Worm (Caenorhabditis elegans) whole organism, L3 larva: ENCODE measurements around the gene F31E8.5.

Experiments
- ZK546.5 ChIP-seq: sonication (generic microtip); optimal IDR thresholded peaks from 2 replicates; lab custom pipeline; 2017; ENCODE audit warnings: missing biosample characterization, missing genetic modification characterization
- aly-2 ChIP-seq: fragments of 150-350 bp; optimal IDR thresholded peaks from 2 replicates; lab custom pipeline; 2014; ENCODE audit warnings: missing biosample characterization, missing genetic modification characterization
- ama-1 ChIP-seq: fragments of 150-350 bp; optimal IDR thresholded peaks from 2 replicates; lab custom pipeline; 2018
- ceh-28 ChIP-seq: fragments of 150-350 bp; optimal IDR thresholded peaks from 2 replicates; lab custom pipeline; 2014; ENCODE audit warnings: missing biosample characterization, missing genetic modification reagents, missing genetic modification characterization
- ceh-82 ChIP-seq: fragments of 150-350 bp; optimal IDR thresholded peaks from 2 replicates; lab custom pipeline; 2014; ENCODE audit warnings: missing biosample characterization, missing genetic modification characterization
- ceh-9 ChIP-seq: sonication (generic microtip); optimal IDR thresholded peaks from 2 replicates; lab custom pipeline; 2018; ENCODE audit warnings: missing biosample characterization, missing genetic modification characterization
- daf-12 ChIP-seq: fragments of 150-350 bp; optimal IDR thresholded peaks from 2 replicates; lab custom pipeline; 2014; ENCODE audit warnings: missing biosample characterization, missing genetic modification reagents, missing genetic modification characterization
- egl-27 ChIP-seq: sonication (generic microtip); optimal IDR thresholded peaks from 4 replicates; lab custom pipeline; 2017; ENCODE audit warnings: missing biosample characterization, missing genetic modification reagents, missing genetic modification characterization
- egl-5 ChIP-seq: fragments of 150-350 bp; optimal IDR thresholded peaks from 2 replicates; lab custom pipeline; 2017; ENCODE audit warnings: missing biosample characterization, missing genetic modification reagents, missing genetic modification characterization, inconsistent platforms
- elt-1 ChIP-seq: fragments of 150-350 bp; optimal IDR thresholded peaks from 2 replicates; lab custom pipeline; 2014; ENCODE audit warnings: missing biosample characterization, missing genetic modification characterization
- elt-2 ChIP-seq: sonication (generic microtip); optimal IDR thresholded peaks from 2 replicates; lab custom pipeline; 2016; ENCODE audit warnings: missing genetic modification reagents, mild to moderate bottlenecking, missing genetic modification characterization, missing compliant biosample characterization
- elt-3 ChIP-seq, 3 experiments: fragments of 150-350 bp in 1 of 3; sonication (generic microtip) in 2 of 3; optimal IDR thresholded peaks; 2 replicates in 2 of 3; 4 replicates in 1 of 3; lab custom pipeline; 2014 to 2017; ENCODE audit warnings: missing biosample characterization in 3 of 3, missing genetic modification characterization in 3 of 3
- eor-1 ChIP-seq, 2 experiments: fragments of 150-350 bp; optimal IDR thresholded peaks; 2 replicates each; lab custom pipeline; 2014 to 2018; ENCODE audit warnings: missing biosample characterization in 2 of 2, missing genetic modification characterization in 2 of 2
- fkh-10 ChIP-seq: sonication (generic microtip); optimal IDR thresholded peaks from 2 replicates; lab custom pipeline; 2017; ENCODE audit warnings: missing biosample characterization, missing genetic modification reagents, missing genetic modification characterization
- fkh-2 ChIP-seq: fragments of 150-350 bp; optimal IDR thresholded peaks from 2 replicates; lab custom pipeline; 2014; ENCODE audit warnings: missing biosample characterization, missing genetic modification reagents, missing genetic modification characterization
- fos-1 ChIP-seq: fragments of 150-350 bp; optimal IDR thresholded peaks from 2 replicates; lab custom pipeline; 2014; ENCODE audit warnings: missing biosample characterization, missing genetic modification characterization
- hmg-11 ChIP-seq: sonication (generic microtip); optimal IDR thresholded peaks from 2 replicates; lab custom pipeline; 2016; ENCODE audit warnings: missing genetic modification characterization, missing compliant biosample characterization
- jun-1 ChIP-seq: fragments of 150-350 bp; optimal IDR thresholded peaks from 2 replicates; lab custom pipeline; 2014; ENCODE audit warnings: missing biosample characterization, missing genetic modification reagents, missing genetic modification characterization
- lin-15B ChIP-seq: fragments of 150-350 bp; optimal IDR thresholded peaks from 2 replicates; lab custom pipeline; 2014; ENCODE audit warnings: missing biosample characterization, missing genetic modification characterization
- lin-39 ChIP-seq: fragments of 150-350 bp; optimal IDR thresholded peaks from 2 replicates; lab custom pipeline; 2018; ENCODE audit warnings: missing biosample characterization, missing genetic modification reagents, missing genetic modification characterization
- lsy-12 ChIP-seq: sonication (generic microtip); optimal IDR thresholded peaks from 2 replicates; lab custom pipeline; 2016; ENCODE audit warnings: mild to moderate bottlenecking, missing genetic modification characterization, missing compliant biosample characterization
- mdl-1 ChIP-seq: fragments of 150-350 bp; optimal IDR thresholded peaks from 2 replicates; lab custom pipeline; 2014; ENCODE audit warnings: missing biosample characterization, missing genetic modification characterization
- mml-1 ChIP-seq: fragments of 150-350 bp; sonication (generic microtip); optimal IDR thresholded peaks from 3 replicates; lab custom pipeline; 2014; ENCODE audit warnings: missing biosample characterization, missing genetic modification characterization
- nfya-1 ChIP-seq: sonication (generic microtip); optimal IDR thresholded peaks from 2 replicates; lab custom pipeline; 2017; ENCODE audit warnings: missing genetic modification characterization, mild to moderate bottlenecking, missing compliant biosample characterization, antibody characterized with exemption, moderate library complexity; ENCODE audit not compliant: insufficient read depth
- nhr-11 ChIP-seq: fragments of 150-350 bp; optimal IDR thresholded peaks from 2 replicates; lab custom pipeline; 2014; ENCODE audit warnings: missing biosample characterization, missing genetic modification characterization
- nhr-12 ChIP-seq: fragments of 150-350 bp; optimal IDR thresholded peaks from 2 replicates; lab custom pipeline; 2014; ENCODE audit warnings: missing biosample characterization, missing genetic modification characterization
- nhr-23 ChIP-seq: fragments of 150-350 bp; optimal IDR thresholded peaks from 2 replicates; lab custom pipeline; 2014; ENCODE audit warnings: missing biosample characterization, missing genetic modification reagents, missing genetic modification characterization
- nhr-237 ChIP-seq: fragments of 150-350 bp; optimal IDR thresholded peaks from 2 replicates; lab custom pipeline; 2014; ENCODE audit warnings: missing biosample characterization, missing genetic modification characterization
- nhr-25 ChIP-seq: sonication (generic microtip); optimal IDR thresholded peaks from 2 replicates; lab custom pipeline; 2017; ENCODE audit warnings: missing biosample characterization, missing genetic modification characterization
- nhr-28 ChIP-seq: fragments of 150-350 bp; optimal IDR thresholded peaks from 2 replicates; lab custom pipeline; 2014; ENCODE audit warnings: missing biosample characterization, missing genetic modification characterization
- nhr-43 ChIP-seq: sonication (generic microtip); optimal IDR thresholded peaks from 2 replicates; lab custom pipeline; 2016; ENCODE audit warnings: mild to moderate bottlenecking, missing genetic modification characterization, missing compliant biosample characterization; ENCODE audit not compliant: poor library complexity, severe bottlenecking
- nhr-76 ChIP-seq: fragments of 150-350 bp; sonication (generic microtip); optimal IDR thresholded peaks from 5 replicates; lab custom pipeline; 2014; ENCODE audit warnings: missing biosample characterization, missing genetic modification characterization
- nhr-77 ChIP-seq: fragments of 150-350 bp; optimal IDR thresholded peaks from 2 replicates; lab custom pipeline; 2014; ENCODE audit warnings: missing biosample characterization, missing genetic modification characterization
- pha-4 ChIP-seq: fragments of 150-350 bp; optimal IDR thresholded peaks from 2 replicates; lab custom pipeline; 2014; ENCODE audit warnings: missing biosample characterization, missing genetic modification reagents, missing genetic modification characterization
- pqm-1 ChIP-seq: fragments of 150-350 bp; optimal IDR thresholded peaks from 2 replicates; lab custom pipeline; 2017; ENCODE audit warnings: missing biosample characterization, missing genetic modification characterization, inconsistent platforms
- sea-2 ChIP-seq: fragments of 150-350 bp; sonication (generic microtip); optimal IDR thresholded peaks from 4 replicates; lab custom pipeline; 2014; ENCODE audit warnings: missing biosample characterization, missing genetic modification reagents, missing genetic modification characterization
- skn-1 ChIP-seq: fragments of 150-350 bp; optimal IDR thresholded peaks from 2 replicates; lab custom pipeline; 2014; ENCODE audit warnings: missing biosample characterization, missing genetic modification characterization
- snpc-4 ChIP-seq: fragments of 150-350 bp; optimal IDR thresholded peaks from 2 replicates; lab custom pipeline; 2014; ENCODE audit warnings: missing biosample characterization, missing genetic modification characterization
- tbx-2 ChIP-seq: sonication (generic microtip); optimal IDR thresholded peaks from 2 replicates; lab custom pipeline; 2016; ENCODE audit warnings: mild to moderate bottlenecking, missing genetic modification characterization, missing compliant biosample characterization
- unc-39 ChIP-seq: sonication (generic microtip); optimal IDR thresholded peaks from 4 replicates; lab custom pipeline; 2017; ENCODE audit warnings: missing biosample characterization, missing genetic modification characterization
- unc-62 ChIP-seq: fragments of 150-350 bp; sonication (generic microtip); optimal IDR thresholded peaks from 4 replicates; lab custom pipeline; 2014; ENCODE audit warnings: missing biosample characterization, missing genetic modification reagents, missing genetic modification characterization
- zag-1 ChIP-seq: fragments of 150-350 bp; optimal IDR thresholded peaks from 2 replicates; lab custom pipeline; 2014; ENCODE audit warnings: missing biosample characterization, missing genetic modification characterization
- ztf-11 ChIP-seq: fragments of 150-350 bp; optimal IDR thresholded peaks from 2 replicates; lab custom pipeline; 2014; ENCODE audit warnings: missing biosample characterization, missing genetic modification characterization
- ztf-4 ChIP-seq: fragments of 150-350 bp; optimal IDR thresholded peaks from 2 replicates; lab custom pipeline; 2014; ENCODE audit warnings: missing biosample characterization, missing genetic modification characterization

F31E8.5 gene

DNA sequence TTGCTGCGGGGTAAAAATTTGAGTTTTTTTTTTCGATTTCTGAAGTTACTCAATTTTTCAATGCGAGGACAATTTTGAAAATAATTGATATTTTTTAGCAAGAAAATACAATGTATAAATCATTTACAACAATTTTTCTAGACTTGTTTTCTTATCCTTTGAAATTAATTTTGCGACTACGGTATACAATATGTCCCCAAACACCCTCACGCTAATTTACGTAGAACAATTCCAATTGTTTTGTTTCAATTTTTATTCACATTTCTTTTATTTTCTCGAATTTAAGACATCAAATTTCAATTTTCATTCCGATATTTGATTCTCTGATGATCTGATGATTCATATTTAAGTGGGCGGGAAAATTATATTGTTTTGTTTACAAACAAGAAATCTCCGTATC is 25.1 kb downstream of the F31E8.5 start:
- TF ChIP-seq fkh-2 (tag; lab: Kevin White, UChicago) = no peak
- no peak for TF ChIP-seq ceh-28 (tag; lab: Kevin White, UChicago)
- TF ChIP-seq nfya-1 (tag; lab: Kevin White, UChicago) = no peak
- no peak for TF ChIP-seq skn-1
- no peak for TF ChIP-seq nhr-28 (tag; lab: Kevin White, UChicago)
- TF ChIP-seq ZK546.5 (tag; lab: Kevin White, UChicago) = no peak
- no peak for TF ChIP-seq nhr-77
- TF ChIP-seq jun-1 (tag; lab: Kevin White, UChicago) = no peak
- no peak for TF ChIP-seq fos-1 (tag; lab: Kevin White, UChicago)
- no peak for TF ChIP-seq elt-3 (tag; optimal IDR thresholded peaks at IDR 0.05; lab: Kevin White, UChicago)
- no peak for TF ChIP-seq lin-15B (tag; lab: Kevin White, UChicago)

DNA sequence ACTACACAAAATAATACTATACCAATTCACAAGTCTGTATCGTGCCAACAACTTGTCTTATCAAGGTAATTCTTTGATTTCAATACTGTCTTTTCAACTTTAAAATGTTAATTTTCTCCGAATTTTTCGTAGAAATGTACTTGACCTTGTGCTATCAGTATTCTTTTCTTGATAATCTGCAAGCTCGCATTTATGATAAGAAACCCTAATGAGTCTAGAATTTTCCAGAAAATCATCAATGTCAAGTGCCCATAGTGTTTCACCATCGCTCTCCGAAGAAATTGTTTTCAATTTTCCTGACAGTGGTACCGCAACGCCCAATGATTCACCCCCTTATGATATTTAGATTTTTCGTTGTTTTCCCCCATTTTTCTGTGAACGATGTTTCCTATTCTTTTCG is 25.8 kb downstream of the F31E8.5 start:
- peak; percentile 30 for TF ChIP-seq pqm-1 (tag; lab: Kevin White, UChicago)
- peak; percentile 66 for TF ChIP-seq elt-2 (tag; lab: Kevin White, UChicago)
- no peak for TF ChIP-seq elt-1 (tag; lab: Kevin White, UChicago)
- TF ChIP-seq fkh-10 (GFP tag; lab: Kevin White, UChicago) = no peak
- TF ChIP-seq lin-39 (tag; lab: Kevin White, UChicago) = no peak
- TF ChIP-seq, all 47 proteins: peak for 2

DNA sequence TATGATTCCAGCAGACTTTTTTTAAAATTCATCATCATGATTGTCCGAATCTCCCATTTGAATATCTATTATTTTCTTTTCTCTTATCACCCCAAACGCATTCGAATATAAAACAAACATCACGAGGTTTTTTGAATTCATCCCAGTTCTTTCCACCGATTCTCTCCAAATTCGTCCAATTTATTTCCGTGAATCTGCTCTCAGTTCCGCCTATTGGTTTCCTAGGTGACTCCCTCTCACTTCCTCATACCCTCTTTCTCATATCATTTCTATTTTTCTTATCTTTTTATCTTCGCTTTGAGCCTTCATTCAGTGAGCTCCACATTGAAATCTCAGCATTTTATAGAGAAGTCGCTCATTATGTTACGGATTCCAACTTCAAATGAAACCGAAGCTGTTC is 28.0 kb downstream of the F31E8.5 start, which contains the start of gene T13C2.7:
Gene T13C2.7 (plus strand): TSS at position 301 of the 400 bp plus-strand sequence.
- TF ChIP-seq elt-3 (tag; optimal IDR thresholded peaks at IDR 0.05; lab: Kevin White, UChicago) (no peak), elt-2 (tag; lab: Kevin White, UChicago) (no peak), ztf-4 (no peak), tbx-2 (tag; lab: Kevin White, UChicago) (no peak), lin-39 (tag; lab: Kevin White, UChicago) (no peak), skn-1 (no peak), nhr-28 (tag; lab: Kevin White, UChicago) (no peak), fos-1 (tag; lab: Kevin White, UChicago) (no peak)

DNA sequence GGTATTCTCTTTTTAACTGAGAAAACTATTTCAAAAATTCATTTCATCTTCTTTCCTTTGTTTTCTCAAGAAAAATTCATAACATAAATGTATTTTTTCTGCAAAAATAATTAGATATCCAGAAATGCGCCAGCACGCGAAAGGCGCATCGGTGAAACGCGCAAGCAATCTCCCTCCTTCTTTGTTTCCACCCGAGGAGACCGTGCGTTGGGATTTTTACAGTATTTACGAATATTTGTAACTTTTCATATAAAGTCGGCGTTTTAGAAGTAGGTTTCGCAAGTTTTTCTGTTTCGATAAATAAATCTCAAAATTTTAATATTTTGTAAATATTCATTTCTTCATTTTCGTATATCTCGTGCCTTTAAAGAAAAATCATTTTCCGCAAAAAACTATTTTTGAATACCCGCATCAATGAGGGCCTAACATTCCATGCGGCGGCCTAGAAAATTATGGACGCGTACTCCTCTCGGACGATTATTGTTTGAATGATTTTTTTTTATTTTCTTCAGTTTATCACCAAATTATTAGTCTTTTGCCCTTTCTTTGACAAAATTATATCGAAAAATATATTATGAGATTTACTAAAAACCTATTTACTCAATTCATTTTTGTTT is 30.5 kb downstream of the F31E8.5 start, which contains the start of gene ssup-72:
Gene ssup-72 (plus strand): TSS at position 181 of the 617 bp plus-strand sequence.
- peak; percentile 71 for TF ChIP-seq lin-15B (tag; lab: Kevin White, UChicago)
- TF ChIP-seq unc-39 (tag; lab: Kevin White, UChicago) = no peak
- TF ChIP-seq lsy-12 = peak; percentile 30
- TF ChIP-seq ama-1 = no peak
- no peak for TF ChIP-seq nhr-77
- no peak for TF ChIP-seq fos-1 (tag; lab: Kevin White, UChicago)
- no peak for TF ChIP-seq mml-1 (tag; lab: Kevin White, UChicago)
- no peak for TF ChIP-seq hmg-11 (tag; lab: Kevin White, UChicago)
- no peak for TF ChIP-seq skn-1
- no peak for TF ChIP-seq nhr-12 (tag; lab: Kevin White, UChicago)
- TF ChIP-seq pha-4 = peak; percentile 72
- no peak for TF ChIP-seq egl-27 (tag; lab: Kevin White, UChicago)
- TF ChIP-seq tbx-2 (tag; lab: Kevin White, UChicago) = peak; percentile 23
- peak; percentile 1 for TF ChIP-seq egl-5 (tag; lab: Kevin White, UChicago)
- TF ChIP-seq unc-62 = no peak
- TF ChIP-seq ztf-11 = no peak
- no peak for TF ChIP-seq ceh-82 (tag; lab: Kevin White, UChicago)
- peak; percentile 63 for TF ChIP-seq snpc-4
- no peak for TF ChIP-seq fkh-10 (GFP tag; lab: Kevin White, UChicago)
- no peak for TF ChIP-seq sea-2 (GFP tag; lab: Kevin White, UChicago)
- no peak for TF ChIP-seq eor-1 (tag; optimal IDR thresholded peaks at IDR 0.05; lab: Kevin White, UChicago)
- peak; percentile 7 for TF ChIP-seq nhr-25 (tag; lab: Kevin White, UChicago)
- TF ChIP-seq jun-1 (tag; lab: Kevin White, UChicago) = no peak
- no peak for TF ChIP-seq aly-2
- no peak for TF ChIP-seq nhr-237 (tag; lab: Kevin White, UChicago)
- no peak for TF ChIP-seq nhr-76 (tag; lab: Kevin White, UChicago)
- TF ChIP-seq nhr-23 (tag; lab: Kevin White, UChicago) = peak; percentile 65
- TF ChIP-seq elt-1 (tag; lab: Kevin White, UChicago) = no peak
- TF ChIP-seq elt-2 (tag; lab: Kevin White, UChicago) = peak; percentile 15
- no peak for TF ChIP-seq ceh-9 (tag; lab: Kevin White, UChicago)
- no peak for TF ChIP-seq lin-39 (tag; lab: Kevin White, UChicago)
- no peak for TF ChIP-seq ztf-4
- TF ChIP-seq ZK546.5 (tag; lab: Kevin White, UChicago) = no peak
- peak; percentile 68 for TF ChIP-seq nfya-1 (tag; lab: Kevin White, UChicago)
- no peak for TF ChIP-seq daf-12 (tag; lab: Kevin White, UChicago)
- TF ChIP-seq mdl-1 (tag; lab: Kevin White, UChicago) = no peak
- TF ChIP-seq nhr-28 (tag; lab: Kevin White, UChicago) = no peak
- peak; percentile 90 for TF ChIP-seq nhr-43
- no peak for TF ChIP-seq zag-1 (tag; lab: Kevin White, UChicago)
- TF ChIP-seq pqm-1 (tag; lab: Kevin White, UChicago) = no peak
- TF ChIP-seq nhr-11 = no peak
